Fruit fly (Drosophila melanogaster): ENCODE measurements around the gene mamo.
A peak's percentile ranks its signal among the peaks of the same experiment; 100 is the strongest.

DNA sequence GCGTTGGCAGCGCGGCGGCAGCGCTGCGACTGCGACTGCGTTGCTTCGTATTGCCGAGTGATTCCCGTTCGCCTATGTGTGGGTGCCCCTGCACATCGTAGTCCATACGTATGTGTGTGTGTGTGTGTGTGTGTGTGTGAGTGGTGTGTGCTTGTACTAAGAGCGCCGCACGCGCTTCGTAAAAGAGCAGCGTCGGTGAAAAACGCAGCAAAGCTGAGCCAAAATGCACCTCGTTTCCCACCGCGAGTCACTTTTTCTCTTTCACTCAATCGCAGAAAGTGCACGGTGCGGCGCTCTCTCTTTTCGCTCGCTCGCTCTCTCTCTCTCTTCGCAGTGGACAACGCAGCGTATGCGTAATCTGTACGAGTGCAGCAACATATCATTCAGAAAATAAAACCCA is 3.8 kb downstream of the mamo start:
- no peak for TF ChIP-seq Mnt (GFP tag; optimal IDR thresholded peaks at IDR 0.05)
- no peak for TF ChIP-seq Hr96 (GFP tag; optimal IDR thresholded peaks at IDR 0.05)
- TF ChIP-seq CG7045 (GFP tag; optimal IDR thresholded peaks at IDR 0.05) = no peak
- no peak for TF ChIP-seq CG5204 (GFP tag; optimal IDR thresholded peaks at IDR 0.05)
- no peak for TF ChIP-seq cnc (optimal IDR thresholded peaks at IDR 0.05)
- peak; percentile 7 for TF ChIP-seq CG7101 (tag; optimal IDR thresholded peaks at IDR 0.05)
- no peak for TF ChIP-seq CG14711 (tag; optimal IDR thresholded peaks at IDR 0.05)
- peak; percentile 65 for TF ChIP-seq pad (GFP tag; optimal IDR thresholded peaks at IDR 0.05)
- TF ChIP-seq bab1 (GFP tag; optimal IDR thresholded peaks at IDR 0.05) = peak; percentile 13
- TF ChIP-seq Crg-1 (GFP tag; optimal IDR thresholded peaks at IDR 0.05) = no peak
- TF ChIP-seq CG33017 (tag; optimal IDR thresholded peaks at IDR 0.05) = peak; percentile 1
- no peak for TF ChIP-seq Clk (GFP tag; optimal IDR thresholded peaks at IDR 0.05)
- TF ChIP-seq CG1620 (GFP tag; optimal IDR thresholded peaks at IDR 0.05) = no peak

Measured in whole organism, adult.